Fruit fly (Drosophila melanogaster) whole organism, embryonic: ENCODE data around the gene dgrn.

Experiments used
- Aef1 ChIP-seq: fragments of 200-800 bp; sonication (Bioruptor generic); IDR thresholded peaks from 3 replicates; pipeline ENCODE4 v1.3.6; 2022; ENCODE audit warnings: missing biosample characterization, missing genetic modification characterization
- BEAF-32 ChIP-seq: fragments of 200-800 bp; sonication (Bioruptor generic); optimal IDR thresholded peaks from 3 replicates; lab custom pipeline; 2017; ENCODE audit warnings: missing biosample characterization, missing genetic modification characterization, mild to moderate bottlenecking, moderate library complexity, missing genetic modification reagents
- CG10274 ChIP-seq: fragments of 200-800 bp; sonication (Bioruptor generic); optimal IDR thresholded peaks from 3 replicates; lab custom pipeline; 2017; ENCODE audit warnings: missing biosample characterization, mild to moderate bottlenecking, missing genetic modification characterization
- CG10366 ChIP-seq: fragments of 200-800 bp; sonication (Bioruptor generic); IDR thresholded peaks from 2 replicates; pipeline ENCODE4 v1.3.6; 2022; ENCODE audit warnings: missing biosample characterization, missing genetic modification characterization
- CG11247 ChIP-seq: fragments of 200-800 bp; sonication (Bioruptor generic); IDR thresholded peaks from 2 replicates; pipeline ENCODE4 v1.3.6; 2022; ENCODE audit warnings: missing biosample characterization, missing genetic modification characterization
- CG12236 ChIP-seq: fragments of 200-800 bp; sonication (Bioruptor generic); optimal IDR thresholded peaks from 2 replicates; lab custom pipeline; 2016; ENCODE audit warnings: missing biosample characterization, missing genetic modification characterization
- CG12769 ChIP-seq: fragments of 200-800 bp; sonication (Bioruptor generic); optimal IDR thresholded peaks from 2 replicates; lab custom pipeline; 2019; ENCODE audit warnings: missing biosample characterization, mild to moderate bottlenecking, missing genetic modification characterization, moderate library complexity
- CG13624 ChIP-seq: fragments of 200-800 bp; sonication (Bioruptor generic); optimal IDR thresholded peaks from 2 replicates; lab custom pipeline; 2016; ENCODE audit warnings: missing biosample characterization, missing genetic modification characterization
- CG13894 ChIP-seq: fragments of 200-800 bp; sonication (Bioruptor generic); optimal IDR thresholded peaks from 3 replicates; lab custom pipeline; 2018; ENCODE audit warnings: missing biosample characterization, mild to moderate bottlenecking, missing genetic modification characterization, moderate library complexity
- CG14050 ChIP-seq: fragments of 200-800 bp; sonication (Bioruptor generic); IDR thresholded peaks from 3 replicates; pipeline ENCODE4 v1.3.6; 2022; ENCODE audit warnings: missing biosample characterization, missing genetic modification characterization
- CG18599 ChIP-seq: fragments of 200-800 bp; sonication (Bioruptor generic); optimal IDR thresholded peaks from 3 replicates; lab custom pipeline; 2017; ENCODE audit warnings: missing biosample characterization, missing genetic modification characterization, mild to moderate bottlenecking, moderate library complexity, missing genetic modification reagents
- CG2202 ChIP-seq: fragments of 200-800 bp; sonication (Bioruptor generic); optimal IDR thresholded peaks from 2 replicates; lab custom pipeline; 2018; ENCODE audit warnings: missing biosample characterization, mild to moderate bottlenecking, missing genetic modification characterization
- CG2678 ChIP-seq: fragments of 200-800 bp; sonication (Bioruptor generic); optimal IDR thresholded peaks from 3 replicates; lab custom pipeline; 2019; ENCODE audit warnings: missing biosample characterization, mild to moderate bottlenecking, missing genetic modification characterization, moderate library complexity
- CG32532 ChIP-seq: fragments of 200-800 bp; sonication (Bioruptor generic); IDR thresholded peaks from 2 replicates; pipeline ENCODE4 v1.3.6; 2022; ENCODE audit warnings: missing biosample characterization, missing genetic modification characterization
- CG5953 ChIP-seq: fragments of 200-800 bp; sonication (Bioruptor generic); IDR thresholded peaks from 2 replicates; pipeline ENCODE4 v1.3.6; 2022; ENCODE audit warnings: missing biosample characterization, missing genetic modification characterization
- CG6175 ChIP-seq: fragments of 200-800 bp; sonication (Bioruptor generic); IDR thresholded peaks from 3 replicates; pipeline ENCODE4 v1.3.6; 2022; ENCODE audit warnings: missing biosample characterization, missing genetic modification characterization
- CG6765 ChIP-seq: fragments of 200-800 bp; sonication (Bioruptor generic); optimal IDR thresholded peaks from 3 replicates; lab custom pipeline; 2017; ENCODE audit warnings: missing biosample characterization, mild to moderate bottlenecking, missing genetic modification characterization
- CG7271 ChIP-seq: fragments of 200-800 bp; sonication (Bioruptor generic); optimal IDR thresholded peaks from 2 replicates; lab custom pipeline; 2018; ENCODE audit warnings: missing biosample characterization, mild to moderate bottlenecking, missing genetic modification characterization, moderate library complexity
- CG7963 ChIP-seq: fragments of 200-800 bp; sonication (Bioruptor generic); IDR thresholded peaks from 3 replicates; pipeline ENCODE4 v1.3.6; 2022; ENCODE audit warnings: missing biosample characterization, missing genetic modification characterization; ENCODE audit not compliant: partially characterized antibody
- CG7987 ChIP-seq: fragments of 200-800 bp; sonication (Bioruptor generic); optimal IDR thresholded peaks from 2 replicates; lab custom pipeline; 2018; ENCODE audit warnings: missing biosample characterization, mild to moderate bottlenecking, missing genetic modification characterization, moderate library complexity
- CG8765 ChIP-seq: fragments of 200-800 bp; sonication (Bioruptor generic); IDR thresholded peaks from 2 replicates; pipeline ENCODE4 v1.3.6; 2022; ENCODE audit warnings: missing biosample characterization, missing genetic modification characterization
- CG8944 ChIP-seq: fragments of 200-800 bp; sonication (Bioruptor generic); optimal IDR thresholded peaks from 3 replicates; lab custom pipeline; 2016; ENCODE audit warnings: missing biosample characterization, missing genetic modification characterization
- Dek ChIP-seq: fragments of 200-800 bp; sonication (Bioruptor generic); optimal IDR thresholded peaks from 3 replicates; lab custom pipeline; 2019; ENCODE audit warnings: missing biosample characterization, mild to moderate bottlenecking, missing genetic modification characterization, moderate library complexity
- Dip3 ChIP-seq: fragments of 200-800 bp; sonication (Bioruptor generic); optimal IDR thresholded peaks from 3 replicates; lab custom pipeline; 2016; ENCODE audit warnings: missing biosample characterization, missing genetic modification characterization
- Dll ChIP-seq: fragments of 200-800 bp; sonication (Bioruptor generic); IDR thresholded peaks from 4 replicates; pipeline ENCODE4 v1.3.6; 2022; ENCODE audit warnings: missing biosample characterization, missing genetic modification characterization; ENCODE audit not compliant: partially characterized antibody
- Doc2 ChIP-seq: fragments of 200-800 bp; sonication (Bioruptor generic); IDR thresholded peaks from 2 replicates; pipeline ENCODE4 v1.3.6; 2022; ENCODE audit warnings: missing biosample characterization, missing genetic modification characterization
- Eip74EF ChIP-seq, 2 experiments: fragments of 200-800 bp in 1 of 2; fragments of >200 bp in 1 of 2; sonication (Bioruptor generic) in 1 of 2; optimal IDR thresholded peaks; 2 replicates each; lab custom pipeline; 2017 to 2019; ENCODE audit warnings: missing biosample characterization in 2 of 2, missing genetic modification characterization in 2 of 2, mild to moderate bottlenecking in 1 of 2, moderate library complexity in 1 of 2
- HLH4C ChIP-seq: fragments of 200-800 bp; sonication (Bioruptor generic); IDR thresholded peaks from 3 replicates; pipeline ENCODE4 v1.3.6; 2022; ENCODE audit warnings: missing biosample characterization, missing genetic modification characterization; ENCODE audit not compliant: partially characterized antibody
- Lhr ChIP-seq: fragments of 200-800 bp; sonication (Bioruptor generic); optimal IDR thresholded peaks from 3 replicates; lab custom pipeline; 2017; ENCODE audit warnings: mild to moderate bottlenecking, missing biosample characterization, missing genetic modification reagents, missing genetic modification characterization
- MBD-R2 ChIP-seq: fragments of 200-800 bp; sonication (Bioruptor generic); IDR thresholded peaks from 2 replicates; pipeline ENCODE4 v1.3.6; 2022; ENCODE audit warnings: missing biosample characterization, missing genetic modification characterization
- TFAM ChIP-seq: fragments of 200-800 bp; sonication (Bioruptor generic); optimal IDR thresholded peaks from 2 replicates; lab custom pipeline; 2017; ENCODE audit warnings: missing biosample characterization, missing genetic modification characterization, inconsistent platforms
- Vsx1 ChIP-seq: fragments of 200-800 bp; sonication (Bioruptor generic); optimal IDR thresholded peaks from 2 replicates; lab custom pipeline; 2017; ENCODE audit warnings: missing biosample characterization, mild to moderate bottlenecking, missing genetic modification characterization, missing genetic modification reagents
- al ChIP-seq: fragments of 200-800 bp; sonication (Bioruptor generic); IDR thresholded peaks from 2 replicates; pipeline ENCODE4 v1.3.6; 2022; ENCODE audit warnings: missing biosample characterization, missing genetic modification characterization
- bsh ChIP-seq, 2 experiments: fragments of 200-800 bp; sonication (Bioruptor generic); optimal IDR thresholded peaks; 2 replicates each; lab custom pipeline; 2017 to 2018; ENCODE audit warnings: mild to moderate bottlenecking in 2 of 2, missing biosample characterization in 2 of 2, missing genetic modification characterization in 2 of 2, moderate library complexity in 1 of 2
- chm ChIP-seq: fragments of 200-800 bp; sonication (Bioruptor generic); IDR thresholded peaks from 2 replicates; pipeline ENCODE4 v1.3.6; 2022; ENCODE audit warnings: missing biosample characterization, missing genetic modification characterization
- croc ChIP-seq: fragments of 200-800 bp; sonication (Bioruptor generic); conservative IDR thresholded peaks from 3 replicates; pipeline ENCODE4 v1.3.6; 2022; ENCODE audit warnings: missing biosample characterization, missing genetic modification characterization
- en ChIP-seq: fragments of 200-800 bp; sonication (Bioruptor generic); optimal IDR thresholded peaks from 2 replicates; lab custom pipeline; 2016; ENCODE audit warnings: missing biosample characterization, missing genetic modification characterization
- eve ChIP-seq, 2 experiments: fragments of >200 bp; optimal IDR thresholded peaks; 2 replicates each; lab custom pipeline; 2017; ENCODE audit warnings: missing biosample characterization in 2 of 2, missing genetic modification characterization in 2 of 2
- ham ChIP-seq: fragments of 200-800 bp; sonication (Bioruptor generic); IDR thresholded peaks from 2 replicates; pipeline ENCODE4 v1.3.6; 2022; ENCODE audit warnings: missing biosample characterization, missing genetic modification characterization
- lab ChIP-seq: fragments of 200-800 bp; sonication (Bioruptor generic); optimal IDR thresholded peaks from 3 replicates; lab custom pipeline; 2017; ENCODE audit warnings: missing biosample characterization, missing genetic modification characterization, mild to moderate bottlenecking, moderate library complexity, missing genetic modification reagents
- nerfin-2 ChIP-seq: fragments of 200-800 bp; sonication (Bioruptor generic); IDR thresholded peaks from 2 replicates; pipeline ENCODE4 v1.3.6; 2022; ENCODE audit warnings: missing biosample characterization, missing genetic modification characterization; ENCODE audit not compliant: partially characterized antibody
- oc ChIP-seq: fragments of 200-800 bp; sonication (Bioruptor generic); optimal IDR thresholded peaks from 2 replicates; lab custom pipeline; 2018; ENCODE audit warnings: missing biosample characterization, mild to moderate bottlenecking, missing genetic modification characterization, moderate library complexity
- pho ChIP-seq: fragments of 200-800 bp; sonication (Bioruptor generic); optimal IDR thresholded peaks from 2 replicates; lab custom pipeline; 2016; ENCODE audit warnings: missing biosample characterization, missing genetic modification characterization
- ro ChIP-seq: fragments of 200-800 bp; sonication (Bioruptor generic); IDR thresholded peaks from 2 replicates; pipeline ENCODE4 v1.3.6; 2022; ENCODE audit warnings: missing biosample characterization, missing genetic modification characterization
- sc ChIP-seq, 3 experiments: fragments of >200 bp in 2 of 3; fragments of 200-800 bp in 1 of 3; sonication (Bioruptor generic) in 1 of 3; optimal IDR thresholded peaks; 2 replicates in 2 of 3; 3 replicates in 1 of 3; lab custom pipeline; 2017; ENCODE audit warnings: mild to moderate bottlenecking in 1 of 3, missing biosample characterization in 1 of 3, missing genetic modification characterization in 1 of 3, missing genetic modification reagents in 1 of 3
- sd ChIP-seq: fragments of 200-800 bp; sonication (Bioruptor generic); optimal IDR thresholded peaks from 3 replicates; lab custom pipeline; 2018; ENCODE audit warnings: missing biosample characterization, mild to moderate bottlenecking, missing genetic modification characterization, moderate library complexity
- sens ChIP-seq: fragments of 200-800 bp; sonication (Bioruptor generic); peaks from one replicate; lab custom pipeline; 2016; ENCODE audit warnings: missing biosample characterization, missing genetic modification characterization
- seq ChIP-seq: fragments of 200-800 bp; sonication (Bioruptor generic); IDR thresholded peaks from 2 replicates; pipeline ENCODE4 v1.3.6; 2022; ENCODE audit warnings: missing biosample characterization, missing genetic modification characterization
- stc ChIP-seq: fragments of 200-800 bp; sonication (Bioruptor generic); IDR thresholded peaks from 2 replicates; pipeline ENCODE4 v1.3.6; 2022; ENCODE audit warnings: missing biosample characterization, missing genetic modification characterization
- trh ChIP-seq: fragments of 200-800 bp; sonication (Bioruptor generic); optimal IDR thresholded peaks from 2 replicates; lab custom pipeline; 2016; ENCODE audit warnings: missing biosample characterization, missing genetic modification characterization

Gene dgrn

dm6 chr3R:5791497-5791896 is 32.9 kb upstream of the dgrn start, which contains the start of gene Hpf1 (continued):
- peak; percentile 97 for TF ChIP-seq Dek (tag; lab: Kevin White, UChicago)
- peak; percentile 94 for TF ChIP-seq CG6175
- peak; percentile 93 for TF ChIP-seq ham (GFP tag; lab: Robert Waterston, UW)
- peak in 1 of 2 experiments; percentile 97 for TF ChIP-seq Eip74EF (GFP tag; optimal IDR thresholded peaks at IDR 0.05; lab: Kevin White, UChicago)
- peak; percentile 98 for TF ChIP-seq Aef1 (GFP tag; lab: Robert Waterston, UW)
- peak; percentile 98 for TF ChIP-seq CG6765 (GFP tag; lab: Kevin White, UChicago)
- peak; percentile 94 for TF ChIP-seq sd (tag; lab: Kevin White, UChicago)
- TF ChIP-seq ro (GFP tag; lab: Robert Waterston, UW), result peak; percentile 92
- peak; percentile 55; the same call in 3 of the 4 replicates for TF ChIP-seq Dll (GFP tag; lab: Robert Waterston, UW)
- peak; percentile 99 for TF ChIP-seq CG32532
- peak; percentile 96 for TF ChIP-seq stc (GFP tag; lab: Robert Waterston, UW)
- peak; percentile 93 for TF ChIP-seq CG5953
- peak; percentile 96 for TF ChIP-seq trh (GFP tag; lab: Kevin White, UChicago)
- TF ChIP-seq Doc2, result peak; percentile 95
- TF ChIP-seq sc (optimal IDR thresholded peaks at IDR 0.05; lab: Kevin White, UChicago), result no peak
- TF ChIP-seq sc (GFP tag; optimal IDR thresholded peaks at IDR 0.05; lab: Kevin White, UChicago), result peak; percentile 93
- TF ChIP-seq CG7987 (GFP tag; lab: Kevin White, UChicago), result peak; percentile 95
- TF ChIP-seq eve (GFP tag; optimal IDR thresholded peaks at IDR 0.05; lab: Kevin White, UChicago), result no peak
- no peak for TF ChIP-seq nerfin-2 (GFP tag; lab: Robert Waterston, UW)
- TF ChIP-seq croc (GFP tag; lab: Robert Waterston, UW), result peak; percentile 94
- peak; percentile 96 for TF ChIP-seq CG2202 (tag; lab: Kevin White, UChicago)
- TF ChIP-seq bsh (GFP tag; optimal IDR thresholded peaks at IDR 0.05; lab: Kevin White, UChicago), result peak; percentile 97 to 98
- TF ChIP-seq CG10366 (GFP tag; lab: Robert Waterston, UW), result peak; percentile 97
- TF ChIP-seq TFAM (GFP tag; lab: Kevin White, UChicago), result peak; percentile 87
- TF ChIP-seq CG2678 (tag; lab: Kevin White, UChicago), result peak; percentile 99
- peak; percentile 95 for TF ChIP-seq CG14050 (GFP tag; lab: Robert Waterston, UW)
- TF ChIP-seq CG12236 (GFP tag; lab: Kevin White, UChicago), result peak; percentile 98
- peak; percentile 98 for TF ChIP-seq CG13894
- TF ChIP-seq lab (GFP tag; lab: Kevin White, UChicago), result peak; percentile 99
- TF ChIP-seq al (GFP tag; lab: Robert Waterston, UW), result peak; percentile 98
- peak; percentile 93 for TF ChIP-seq Lhr
- peak; percentile 95 for TF ChIP-seq chm
- peak; percentile 94 for TF ChIP-seq Vsx1 (GFP tag; lab: Kevin White, UChicago)
- no peak for TF ChIP-seq CG7963 (GFP tag; lab: Robert Waterston, UW)
- peak; percentile 44 for TF ChIP-seq BEAF-32 (GFP tag; lab: Kevin White, UChicago)
- TF ChIP-seq CG13624, result peak; percentile 99
- no peak for TF ChIP-seq HLH4C (GFP tag; lab: Robert Waterston, UW)
- TF ChIP-seq sens (GFP tag; lab: Kevin White, UChicago), result peak; percentile 100
- TF ChIP-seq CG10274 (GFP tag; lab: Kevin White, UChicago), result peak; percentile 93
- peak; percentile 90 for TF ChIP-seq CG7271 (tag; lab: Kevin White, UChicago)
- peak; percentile 96 for TF ChIP-seq en
- TF ChIP-seq MBD-R2 (GFP tag; lab: Robert Waterston, UW), result peak; percentile 99
- peak; percentile 99 for TF ChIP-seq seq (GFP tag; lab: Robert Waterston, UW)
- peak; percentile 99 for TF ChIP-seq pho (GFP tag; lab: Kevin White, UChicago)
- peak; percentile 99 for TF ChIP-seq CG8944 (GFP tag; lab: Kevin White, UChicago)
- TF ChIP-seq oc (tag; lab: Kevin White, UChicago), result peak; percentile 97
- peak; percentile 94 for TF ChIP-seq CG8765 (GFP tag; lab: Robert Waterston, UW)
- TF ChIP-seq CG18599, result peak; percentile 99
- peak; percentile 97 for TF ChIP-seq CG11247 (GFP tag; lab: Robert Waterston, UW)
- TF ChIP-seq Dip3, result peak; percentile 99
- TF ChIP-seq CG12769 (tag; lab: Kevin White, UChicago), result peak; percentile 99
